Worm (Caenorhabditis elegans) whole organism, mixed stage, embryonic: ENCODE results near the gene catp-7.

Experiments
- elt-3 ChIP-seq: fragments of 150-350 bp; optimal IDR thresholded peaks from 2 replicates; lab custom pipeline; 2014; ENCODE audit warnings: missing biosample characterization, missing genetic modification characterization
- flh-1 ChIP-seq: fragments of 200-800 bp; sonication (Bioruptor generic); optimal IDR thresholded peaks from 2 replicates; lab custom pipeline; 2018; ENCODE audit warnings: mild to moderate bottlenecking, missing genetic modification characterization, moderate library complexity, missing compliant biosample characterization
- lin-13 ChIP-seq: fragments of 150-350 bp; optimal IDR thresholded peaks from 2 replicates; lab custom pipeline; 2014; ENCODE audit warnings: missing biosample characterization, missing genetic modification characterization
- mab-5 ChIP-seq: fragments of 150-350 bp; optimal IDR thresholded peaks from 2 replicates; lab custom pipeline; 2014; ENCODE audit warnings: missing biosample characterization, missing genetic modification characterization
- mep-1 ChIP-seq: fragments of 150-350 bp; optimal IDR thresholded peaks from 2 replicates; lab custom pipeline; 2017; ENCODE audit warnings: missing biosample characterization, missing genetic modification reagents, missing genetic modification characterization, inconsistent platforms
- nhr-237 ChIP-seq: fragments of 150-350 bp; optimal IDR thresholded peaks from 2 replicates; lab custom pipeline; 2014; ENCODE audit warnings: missing biosample characterization, missing genetic modification characterization
- pha-4 ChIP-seq: fragments of 150-350 bp; optimal IDR thresholded peaks from 2 replicates; lab custom pipeline; 2018; ENCODE audit warnings: missing biosample characterization, missing genetic modification reagents, missing genetic modification characterization
- snpc-4 ChIP-seq: fragments of 150-350 bp; optimal IDR thresholded peaks from 2 replicates; lab custom pipeline; 2014; ENCODE audit warnings: missing biosample characterization, missing genetic modification characterization
- ztf-11 ChIP-seq: fragments of 150-350 bp; optimal IDR thresholded peaks from 2 replicates; lab custom pipeline; 2014; ENCODE audit warnings: missing biosample characterization, missing genetic modification characterization

ce11 chrIV:8587057-8587456 lies 1.3 kb downstream of the catp-7 start:
- TF ChIP-seq snpc-4 (tag; lab: Kevin White, UChicago) (no peak), pha-4 (no peak), mep-1 (tag; lab: Kevin White, UChicago) (no peak), ztf-11 (no peak), nhr-237 (peak; percentile 26), lin-13 (no peak), flh-1 (no peak), mab-5 (no peak), elt-3 (tag; lab: Kevin White, UChicago) (no peak)
